Fruit fly (Drosophila melanogaster): Measurements from ENCODE around the gene CG18178.

CG18178 gene

DNA sequence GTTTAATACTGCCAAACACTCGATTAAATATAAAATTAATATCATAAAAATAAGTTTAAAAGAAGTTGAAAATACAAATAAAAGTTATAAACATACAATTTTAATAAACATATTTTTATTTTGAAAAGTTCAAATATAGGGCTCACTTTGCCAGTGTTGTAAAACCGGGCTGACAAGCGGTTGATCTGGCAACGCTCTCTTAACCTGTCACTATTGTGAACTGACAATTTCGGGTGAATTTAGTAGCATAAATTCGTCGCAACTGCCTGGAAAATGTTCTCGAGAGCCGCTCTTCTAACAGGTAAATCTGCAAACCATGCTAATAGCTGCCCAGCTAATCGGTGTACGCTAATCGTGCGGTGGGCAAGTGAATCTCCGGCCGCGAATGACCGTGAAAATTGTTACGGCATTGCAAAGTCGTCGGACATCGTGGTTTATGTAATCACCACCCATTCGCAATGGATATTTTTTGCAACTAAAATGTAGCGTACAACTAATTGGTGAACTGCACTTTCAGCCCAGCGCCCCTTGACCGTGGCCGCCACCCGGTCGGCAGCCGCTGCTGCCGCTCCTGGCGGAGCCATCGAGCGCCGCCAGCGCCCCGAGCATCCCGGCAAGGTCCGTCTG lies 11.0 kb upstream of the CG18178 start, which contains the start of gene ATPsynB (continued):
- TF ChIP-seq Dp (GFP tag; optimal IDR thresholded peaks at IDR 0.05): peak; percentile 95
- TF ChIP-seq pho (GFP tag; optimal IDR thresholded peaks at IDR 0.05): peak; percentile 10
- peak; percentile 42; the same call in 1 of the 3 replicates for TF ChIP-seq Opbp (GFP tag; IDR thresholded peaks at IDR 0.05; ENCODE audit: partially characterized antibody)
- no peak for TF ChIP-seq danr (GFP tag; IDR thresholded peaks at IDR 0.05)
- TF ChIP-seq Med (GFP tag): peak; percentile 89
- TF ChIP-seq chn (GFP tag; optimal IDR thresholded peaks at IDR 0.05): peak; percentile 5
- TF ChIP-seq gro (GFP tag; optimal IDR thresholded peaks at IDR 0.05): peak; percentile 19
- no peak for TF ChIP-seq jing (GFP tag; optimal IDR thresholded peaks at IDR 0.05)
- TF ChIP-seq YL-1 (GFP tag; optimal IDR thresholded peaks at IDR 0.05): peak; percentile 97
- TF ChIP-seq phol (tag; optimal IDR thresholded peaks at IDR 0.05): peak; percentile 51
- TF ChIP-seq trem (tag; optimal IDR thresholded peaks at IDR 0.05): peak; percentile 57
- TF ChIP-seq CG14014 (GFP tag; IDR thresholded peaks at IDR 0.05): no peak
- TF ChIP-seq CG11085 (GFP tag; IDR thresholded peaks at IDR 0.05): no peak
- TF ChIP-seq Dek (tag; optimal IDR thresholded peaks at IDR 0.05): peak; percentile 1
- no peak for TF ChIP-seq Lim3 (GFP tag; IDR thresholded peaks at IDR 0.05)
- peak; percentile 31; the same call in 1 of the 3 replicates for TF ChIP-seq CG17361 (GFP tag; IDR thresholded peaks at IDR 0.05)
- TF ChIP-seq Xrp1 (GFP tag; IDR thresholded peaks at IDR 0.05): peak; percentile 53
- TF ChIP-seq CG30403 (GFP tag; optimal IDR thresholded peaks at IDR 0.05): peak; percentile 17
- TF ChIP-seq CG9797 (GFP tag; optimal IDR thresholded peaks at IDR 0.05): peak; percentile 39
- no peak for TF ChIP-seq CG1602 (GFP tag; optimal IDR thresholded peaks at IDR 0.05)
- no peak for TF ChIP-seq CG9609 (GFP tag; optimal IDR thresholded peaks at IDR 0.05)
- peak in 1 of 2 experiments; percentile 31 for TF ChIP-seq dpn (GFP tag; optimal IDR thresholded peaks at IDR 0.05)
- no peak for TF ChIP-seq CG14441 (GFP tag; IDR thresholded peaks at IDR 0.05)
- no peak for TF ChIP-seq CG11504 (tag; optimal IDR thresholded peaks at IDR 0.05)
- peak; percentile 34 for TF ChIP-seq ftz-f1 (GFP tag; optimal IDR thresholded peaks at IDR 0.05)
- TF ChIP-seq CG10366 (GFP tag; IDR thresholded peaks at IDR 0.05): no peak
- TF ChIP-seq CG16779 (GFP tag; IDR thresholded peaks at IDR 0.05): no peak
- no peak for TF ChIP-seq Six4 (GFP tag; optimal IDR thresholded peaks at IDR 0.05)
- no peak for TF ChIP-seq exex (tag; optimal IDR thresholded peaks at IDR 0.05)
- no peak for TF ChIP-seq dmrt11E (tag; optimal IDR thresholded peaks at IDR 0.05)
- TF ChIP-seq NfI (GFP tag; optimal IDR thresholded peaks at IDR 0.05): peak; percentile 39
- TF ChIP-seq CG12071 (GFP tag; optimal IDR thresholded peaks at IDR 0.05): no peak
- TF ChIP-seq Scr (GFP tag; IDR thresholded peaks at IDR 0.05; ENCODE audit: partially characterized antibody): peak; percentile 32
- TF ChIP-seq ham (GFP tag; IDR thresholded peaks at IDR 0.05): no peak
- peak; percentile 87 for TF ChIP-seq CG3847 (GFP tag; IDR thresholded peaks at IDR 0.05)
- peak; percentile 88 for TF ChIP-seq MBD-R2 (GFP tag; IDR thresholded peaks at IDR 0.05)
- TF ChIP-seq HHEX (GFP tag; optimal IDR thresholded peaks at IDR 0.05): no peak
- TF ChIP-seq Hr78 (GFP tag; optimal IDR thresholded peaks at IDR 0.05): no peak
- TF ChIP-seq sob (GFP tag; IDR thresholded peaks at IDR 0.05): peak; percentile 59; the same call in 1 of the 2 replicates
- no peak for TF ChIP-seq fd3F (GFP tag; optimal IDR thresholded peaks at IDR 0.05)
- TF ChIP-seq TFAM (GFP tag; optimal IDR thresholded peaks at IDR 0.05): no peak
- peak; percentile 44; the same call in 1 of the 2 replicates for TF ChIP-seq NFAT (GFP tag; IDR thresholded peaks at IDR 0.05)

All from whole organism, embryonic.